Fruit fly (Drosophila melanogaster) whole organism, embryonic: ENCODE data around the gene Vav.

Experiments
- Ada2b ChIP-seq: fragments of 200-800 bp; sonication (Bioruptor generic); IDR thresholded peaks from 2 replicates; pipeline ENCODE4 v1.3.6; 2022; ENCODE audit warnings: missing biosample characterization, missing genetic modification characterization
- BtbVII ChIP-seq: fragments of 200-800 bp; sonication (Bioruptor generic); optimal IDR thresholded peaks from 3 replicates; lab custom pipeline; 2017; ENCODE audit warnings: missing biosample characterization, mild to moderate bottlenecking, missing genetic modification characterization
- CG10565 ChIP-seq: fragments of 200-800 bp; sonication (Bioruptor generic); optimal IDR thresholded peaks from 3 replicates; lab custom pipeline; 2016; ENCODE audit warnings: missing biosample characterization, mild to moderate bottlenecking, missing genetic modification characterization
- CG11504 ChIP-seq: fragments of 200-800 bp; sonication (Bioruptor generic); optimal IDR thresholded peaks from 3 replicates; lab custom pipeline; 2019; ENCODE audit warnings: missing biosample characterization, mild to moderate bottlenecking, missing genetic modification characterization, moderate library complexity
- CG13287 ChIP-seq: fragments of 200-800 bp; sonication (Bioruptor generic); IDR thresholded peaks from 2 replicates; pipeline ENCODE4 v1.3.6; 2022; ENCODE audit warnings: missing biosample characterization, missing genetic modification characterization; ENCODE audit not compliant: partially characterized antibody
- CG13775 ChIP-seq: fragments of 200-800 bp; sonication (Bioruptor generic); optimal IDR thresholded peaks from 3 replicates; lab custom pipeline; 2017; ENCODE audit warnings: missing biosample characterization, mild to moderate bottlenecking, missing genetic modification characterization
- CG13894 ChIP-seq: fragments of 200-800 bp; sonication (Bioruptor generic); optimal IDR thresholded peaks from 3 replicates; lab custom pipeline; 2018; ENCODE audit warnings: missing biosample characterization, mild to moderate bottlenecking, missing genetic modification characterization, moderate library complexity
- CG15479 ChIP-seq: fragments of 200-800 bp; sonication (Bioruptor generic); optimal IDR thresholded peaks from 3 replicates; lab custom pipeline; 2019; ENCODE audit warnings: missing biosample characterization, mild to moderate bottlenecking, missing genetic modification characterization, moderate library complexity
- CG1832 ChIP-seq: fragments of 200-800 bp; sonication (Bioruptor generic); optimal IDR thresholded peaks from 2 replicates; lab custom pipeline; 2017; ENCODE audit warnings: missing biosample characterization, mild to moderate bottlenecking, missing genetic modification characterization, inconsistent platforms
- CG18476 ChIP-seq: fragments of 200-800 bp; sonication (Bioruptor generic); optimal IDR thresholded peaks from 2 replicates; lab custom pipeline; 2016; ENCODE audit warnings: missing biosample characterization, mild to moderate bottlenecking, missing genetic modification characterization
- CG18619 ChIP-seq: fragments of 200-800 bp; sonication (Bioruptor generic); optimal IDR thresholded peaks from 3 replicates; lab custom pipeline; 2017; ENCODE audit warnings: missing biosample characterization, mild to moderate bottlenecking, missing genetic modification characterization
- CG2712 ChIP-seq: fragments of 200-800 bp; optimal IDR thresholded peaks from 3 replicates; lab custom pipeline; 2019; ENCODE audit warnings: missing biosample characterization, mild to moderate bottlenecking, missing genetic modification characterization, moderate library complexity
- CG2875 ChIP-seq: fragments of 200-800 bp; sonication (Bioruptor generic); optimal IDR thresholded peaks from 2 replicates; lab custom pipeline; 2017; ENCODE audit warnings: missing biosample characterization, mild to moderate bottlenecking, missing genetic modification characterization, missing genetic modification reagents
- CG2889 ChIP-seq: fragments of 200-800 bp; sonication (Bioruptor generic); IDR thresholded peaks from 3 replicates; pipeline ENCODE4 v1.3.6; 2022; ENCODE audit warnings: missing biosample characterization, missing genetic modification characterization
- CG31441 ChIP-seq: fragments of 200-800 bp; sonication (Bioruptor generic); IDR thresholded peaks from 2 replicates; pipeline ENCODE4 v1.3.6; 2022; ENCODE audit warnings: missing biosample characterization, missing genetic modification characterization
- CG3407 ChIP-seq: fragments of 200-800 bp; sonication (Bioruptor generic); optimal IDR thresholded peaks from 2 replicates; lab custom pipeline; 2018; ENCODE audit warnings: missing biosample characterization, mild to moderate bottlenecking, missing genetic modification characterization
- CG5245 ChIP-seq: fragments of 200-800 bp; sonication (Bioruptor generic); optimal IDR thresholded peaks from 3 replicates; lab custom pipeline; 2016; ENCODE audit warnings: missing biosample characterization, missing genetic modification characterization
- CG6765 ChIP-seq: fragments of 200-800 bp; sonication (Bioruptor generic); optimal IDR thresholded peaks from 3 replicates; lab custom pipeline; 2017; ENCODE audit warnings: missing biosample characterization, mild to moderate bottlenecking, missing genetic modification characterization
- CTCF ChIP-seq: fragments of 200-800 bp; sonication (Bioruptor generic); optimal IDR thresholded peaks from 2 replicates; lab custom pipeline; 2017; ENCODE audit warnings: missing biosample characterization, mild to moderate bottlenecking, missing genetic modification characterization, moderate library complexity
- Camta ChIP-seq: fragments of 200-800 bp; sonication (Bioruptor generic); optimal IDR thresholded peaks from 2 replicates; lab custom pipeline; 2016; ENCODE audit warnings: missing biosample characterization, missing genetic modification characterization
- Dek ChIP-seq: fragments of 200-800 bp; sonication (Bioruptor generic); optimal IDR thresholded peaks from 3 replicates; lab custom pipeline; 2019; ENCODE audit warnings: missing biosample characterization, mild to moderate bottlenecking, missing genetic modification characterization, moderate library complexity
- HmgD ChIP-seq: fragments of 200-800 bp; sonication (Bioruptor generic); optimal IDR thresholded peaks from 3 replicates; lab custom pipeline; 2016; ENCODE audit warnings: missing biosample characterization, missing genetic modification characterization
- Hr78 ChIP-seq, 2 experiments: fragments of 200-800 bp in 1 of 2; fragments of >200 bp in 1 of 2; sonication (Bioruptor generic) in 1 of 2; optimal IDR thresholded peaks; 2 replicates each; lab custom pipeline; 2017 to 2019; ENCODE audit warnings: missing biosample characterization in 2 of 2, missing genetic modification characterization in 2 of 2, mild to moderate bottlenecking in 1 of 2, moderate library complexity in 1 of 2
- Jarid2 ChIP-seq: fragments of 200-800 bp; sonication (Bioruptor generic); optimal IDR thresholded peaks from 3 replicates; lab custom pipeline; 2017; ENCODE audit warnings: mild to moderate bottlenecking, missing biosample characterization, missing genetic modification reagents, missing genetic modification characterization
- Max ChIP-seq: fragments of 200-800 bp; sonication (Bioruptor generic); optimal IDR thresholded peaks from 2 replicates; lab custom pipeline; 2016; ENCODE audit warnings: missing biosample characterization, mild to moderate bottlenecking, missing genetic modification characterization
- Six4 ChIP-seq: fragments of 200-800 bp; sonication (Bioruptor generic); optimal IDR thresholded peaks from 2 replicates; lab custom pipeline; 2016; ENCODE audit warnings: missing biosample characterization, missing genetic modification characterization
- Sox100B ChIP-seq: fragments of 200-800 bp; sonication (Bioruptor generic); optimal IDR thresholded peaks from 3 replicates; lab custom pipeline; 2018; ENCODE audit warnings: missing biosample characterization, mild to moderate bottlenecking, missing genetic modification characterization
- Stat92E ChIP-seq, 3 experiments: fragments of >200 bp in 2 of 3; fragments of 200-800 bp in 1 of 3; sonication (Bioruptor generic) in 1 of 3; optimal IDR thresholded peaks; 2 replicates each; lab custom pipeline; 2017 to 2019; ENCODE audit warnings: missing biosample characterization in 3 of 3, missing genetic modification characterization in 3 of 3, mild to moderate bottlenecking in 1 of 3, moderate library complexity in 1 of 3
- ap ChIP-seq: fragments of 200-800 bp; sonication (Bioruptor generic); IDR thresholded peaks from 2 replicates; pipeline ENCODE4 v1.3.6; 2022; ENCODE audit warnings: missing biosample characterization, missing genetic modification characterization
- cwo ChIP-seq: fragments of 200-800 bp; sonication (Bioruptor generic); optimal IDR thresholded peaks from 3 replicates; lab custom pipeline; 2017; ENCODE audit warnings: missing biosample characterization, missing genetic modification characterization, mild to moderate bottlenecking, moderate library complexity, missing genetic modification reagents
- disco-r ChIP-seq: fragments of 200-800 bp; sonication (Bioruptor generic); optimal IDR thresholded peaks from 2 replicates; lab custom pipeline; 2016; ENCODE audit warnings: missing biosample characterization, missing genetic modification characterization
- fd102C ChIP-seq: fragments of 200-800 bp; sonication (Bioruptor generic); optimal IDR thresholded peaks from 2 replicates; lab custom pipeline; 2018; ENCODE audit warnings: missing biosample characterization, mild to moderate bottlenecking, missing genetic modification characterization, moderate library complexity
- ftz-f1 ChIP-seq: fragments of 200-800 bp; sonication (Bioruptor generic); optimal IDR thresholded peaks from 2 replicates; lab custom pipeline; 2016; ENCODE audit warnings: missing biosample characterization, missing genetic modification characterization
- gcm2 ChIP-seq: fragments of 200-800 bp; sonication (Bioruptor generic); optimal IDR thresholded peaks from 2 replicates; lab custom pipeline; 2016; ENCODE audit warnings: missing biosample characterization, missing genetic modification characterization
- h ChIP-seq: fragments of >200 bp; optimal IDR thresholded peaks from 2 replicates; lab custom pipeline; 2017
- her ChIP-seq: fragments of 200-800 bp; sonication (Bioruptor generic); optimal IDR thresholded peaks from 2 replicates; lab custom pipeline; 2016; ENCODE audit warnings: missing biosample characterization, missing genetic modification characterization
- hth ChIP-seq: fragments of >200 bp; optimal IDR thresholded peaks from 2 replicates; lab custom pipeline; 2017; ENCODE audit warnings: inconsistent platforms
- pnt ChIP-seq: fragments of 200-800 bp; sonication (Bioruptor generic); optimal IDR thresholded peaks from 3 replicates; lab custom pipeline; 2016; ENCODE audit warnings: missing biosample characterization, missing genetic modification characterization
- prd ChIP-seq, 3 experiments: fragments of >200 bp in 2 of 3; fragments of 200-800 bp in 1 of 3; sonication (Bioruptor generic) in 1 of 3; optimal IDR thresholded peaks in 2 of 3; IDR thresholded peaks in 1 of 3; 2 replicates in 2 of 3; 3 replicates in 1 of 3; pipeline versions ENCODE4 v1.3.6 to Lab custom; 2017 to 2022; ENCODE audit warnings: missing biosample characterization in 1 of 3, missing genetic modification characterization in 1 of 3
- pzg ChIP-seq: fragments of 200-800 bp; sonication (Bioruptor generic); optimal IDR thresholded peaks from 3 replicates; lab custom pipeline; 2018; ENCODE audit warnings: missing biosample characterization, mild to moderate bottlenecking, missing genetic modification characterization, moderate library complexity
- ranshi ChIP-seq: fragments of 200-800 bp; sonication (Bioruptor generic); IDR thresholded peaks from 2 replicates; pipeline ENCODE4 v1.3.6; 2022; ENCODE audit warnings: missing biosample characterization, missing genetic modification characterization
- sens ChIP-seq: fragments of 200-800 bp; sonication (Bioruptor generic); peaks from one replicate; lab custom pipeline; 2016; ENCODE audit warnings: missing biosample characterization, missing genetic modification characterization
- sob ChIP-seq: fragments of 200-800 bp; sonication (Bioruptor generic); IDR thresholded peaks from 2 replicates; pipeline ENCODE4 v1.3.6; 2022; ENCODE audit warnings: missing biosample characterization, missing genetic modification characterization
- stwl ChIP-seq: fragments of 200-800 bp; sonication (Bioruptor generic); optimal IDR thresholded peaks from 3 replicates; lab custom pipeline; 2018; ENCODE audit warnings: missing biosample characterization, mild to moderate bottlenecking, missing genetic modification characterization, moderate library complexity
- zf30C ChIP-seq: fragments of 200-800 bp; sonication (Bioruptor generic); optimal IDR thresholded peaks from 3 replicates; lab custom pipeline; 2018; ENCODE audit warnings: missing biosample characterization, mild to moderate bottlenecking, missing genetic modification characterization

Vav gene

dm6 chrX:19248426-19249217 lies 13.0 kb upstream of the Vav start, which contains the start of gene Hs3st-B (continued):
- TF ChIP-seq CG13775 (GFP tag; lab: Kevin White, UChicago) (no peak), prd (optimal IDR thresholded peaks at IDR 0.05; lab: Kevin White, UChicago) (no peak), prd (GFP tag; IDR thresholded peaks at IDR 0.05; lab: Robert Waterston, UW) (no peak), sob (GFP tag; lab: Robert Waterston, UW) (no peak), Dek (tag; lab: Kevin White, UChicago) (no peak), pnt (GFP tag; lab: Kevin White, UChicago) (no peak), ftz-f1 (GFP tag; lab: Kevin White, UChicago) (no peak), fd102C (GFP tag; lab: Kevin White, UChicago) (no peak), ap (GFP tag; lab: Robert Waterston, UW) (no peak), Jarid2 (GFP tag; lab: Kevin White, UChicago) (no peak), CG11504 (tag; lab: Kevin White, UChicago) (no peak), her (GFP tag; lab: Kevin White, UChicago) (no peak), Stat92E (GFP tag; optimal IDR thresholded peaks at IDR 0.05; lab: Kevin White, UChicago) (no peak), stwl (no peak), CG18619 (GFP tag; lab: Kevin White, UChicago) (peak; percentile 26), cwo (GFP tag; lab: Kevin White, UChicago) (peak; percentile 32), CG18476 (no peak), CG15479 (no peak), h (lab: Kevin White, UChicago) (no peak), pzg (GFP tag; lab: Kevin White, UChicago) (no peak), Sox100B (GFP tag; lab: Kevin White, UChicago) (no peak), CG3407 (no peak), gcm2 (GFP tag; lab: Kevin White, UChicago) (no peak), CG5245 (GFP tag; lab: Kevin White, UChicago) (no peak), CG10565 (GFP tag; lab: Kevin White, UChicago) (no peak), CG2875 (GFP tag; lab: Kevin White, UChicago) (no peak), HmgD (GFP tag; lab: Kevin White, UChicago) (no peak), hth (lab: Kevin White, UChicago) (no peak), Camta (no peak), CG1832 (no peak), ranshi (GFP tag; lab: Robert Waterston, UW) (no peak), CTCF (GFP tag; lab: Kevin White, UChicago) (no peak), CG6765 (GFP tag; lab: Kevin White, UChicago) (no peak), sens (GFP tag; lab: Kevin White, UChicago) (peak; percentile 69), zf30C (GFP tag; lab: Kevin White, UChicago) (peak; percentile 61), CG13287 (GFP tag; lab: Robert Waterston, UW) (no peak), disco-r (GFP tag; lab: Kevin White, UChicago) (no peak), Hr78 (GFP tag; optimal IDR thresholded peaks at IDR 0.05; lab: Kevin White, UChicago) (no peak), CG13894 (tag; lab: Kevin White, UChicago) (no peak), CG2889 (GFP tag; lab: Robert Waterston, UW) (no peak), CG31441 (GFP tag; lab: Robert Waterston, UW) (no peak), Max (no peak), CG2712 (tag; lab: Kevin White, UChicago) (no peak), BtbVII (GFP tag; lab: Kevin White, UChicago) (no peak), Six4 (GFP tag; lab: Kevin White, UChicago) (no peak), Ada2b (GFP tag; lab: Robert Waterston, UW) (no peak)
